Fruit fly (Drosophila melanogaster): ENCODE data around the gene CG32576.

Gene CG32576

DNA sequence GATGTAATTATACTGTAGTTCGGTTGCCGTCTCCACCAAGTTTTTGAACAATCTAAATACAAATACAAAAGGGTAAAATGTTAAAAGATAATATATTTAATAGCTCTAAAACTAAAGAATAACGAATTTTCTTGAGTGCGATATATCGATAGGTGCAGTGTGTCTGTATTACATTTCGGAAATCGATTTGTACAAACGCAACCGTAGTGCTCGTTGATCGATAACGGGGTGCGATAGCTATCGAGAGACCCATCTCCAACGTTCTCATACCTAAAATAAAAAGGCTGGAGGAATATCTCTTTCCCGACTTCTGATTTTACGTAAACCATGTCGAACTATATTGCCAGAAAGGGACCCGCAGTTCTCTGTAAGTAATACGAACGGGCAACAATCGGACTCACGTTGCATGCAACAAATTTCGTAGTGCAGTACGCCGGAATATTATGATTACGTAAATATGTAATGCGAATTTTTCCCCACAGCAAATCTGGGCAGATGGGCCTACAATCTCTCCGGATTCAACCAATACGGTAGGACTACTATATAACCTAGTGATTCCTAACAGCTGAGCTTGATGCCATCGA lies 2.2 kb downstream of the CG32576 start, which contains the start of gene UQCR-14:
UQCR-14 (plus strand) TSS at position 206 of the 584 bp plus-strand sequence.
- peak; percentile 47 for TF ChIP-seq pad (GFP tag; optimal IDR thresholded peaks at IDR 0.05)
- no peak for TF ChIP-seq Clk (GFP tag; optimal IDR thresholded peaks at IDR 0.05)
- no peak for TF ChIP-seq kay (GFP tag; ENCODE audit: borderline replicate concordance)
- peak; percentile 47 for TF ChIP-seq CG33017 (tag; optimal IDR thresholded peaks at IDR 0.05)
- no peak for TF ChIP-seq tj (GFP tag; optimal IDR thresholded peaks at IDR 0.05)
- TF ChIP-seq Crg-1 (GFP tag; optimal IDR thresholded peaks at IDR 0.05), result peak; percentile 9
- TF ChIP-seq ovo (GFP tag; optimal IDR thresholded peaks at IDR 0.05), result no peak
- no peak for TF ChIP-seq CG12768 (GFP tag; optimal IDR thresholded peaks at IDR 0.05)
- TF ChIP-seq cic (GFP tag; optimal IDR thresholded peaks at IDR 0.05), result peak; percentile 25
- peak; percentile 24 for TF ChIP-seq CG11617 (GFP tag; optimal IDR thresholded peaks at IDR 0.05)
- no peak for TF ChIP-seq cnc (optimal IDR thresholded peaks at IDR 0.05)
- TF ChIP-seq CG7101 (tag; optimal IDR thresholded peaks at IDR 0.05), result peak; percentile 65
- peak; percentile 52 for TF ChIP-seq CG14711 (tag; optimal IDR thresholded peaks at IDR 0.05)
- TF ChIP-seq toe (GFP tag; optimal IDR thresholded peaks at IDR 0.05), result peak; percentile 20
- TF ChIP-seq CG5204 (GFP tag; optimal IDR thresholded peaks at IDR 0.05), result no peak
- peak; percentile 66 for TF ChIP-seq bab1 (GFP tag; optimal IDR thresholded peaks at IDR 0.05)
- TF ChIP-seq CG7045 (GFP tag; optimal IDR thresholded peaks at IDR 0.05), result no peak
- TF ChIP-seq Mnt (GFP tag; optimal IDR thresholded peaks at IDR 0.05), result peak; percentile 57
- TF ChIP-seq CG1620 (GFP tag; optimal IDR thresholded peaks at IDR 0.05), result peak; percentile 53
- no peak for TF ChIP-seq Hr96 (GFP tag; optimal IDR thresholded peaks at IDR 0.05)

DNA sequence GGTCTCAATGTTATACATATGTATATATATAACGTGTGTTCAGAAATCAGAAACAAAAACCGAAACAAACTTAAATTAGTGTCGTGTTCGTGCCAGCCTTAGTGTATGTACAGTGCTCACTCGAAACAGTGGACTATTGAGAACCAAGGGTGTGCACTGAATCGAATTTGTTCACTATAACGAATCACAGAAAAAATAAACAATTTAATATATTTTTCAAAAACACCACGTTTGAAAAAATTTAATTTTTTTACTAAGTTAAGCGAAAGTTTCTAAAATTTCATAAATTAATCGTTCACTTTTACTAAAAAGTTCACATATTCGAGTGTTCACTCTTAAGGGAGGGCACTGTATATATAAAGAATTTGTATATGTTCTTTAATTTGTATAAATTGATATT lies 3.1 kb downstream of the CG32576 start:
- TF ChIP-seq CG5204 (GFP tag; optimal IDR thresholded peaks at IDR 0.05) (no peak), CG12768 (GFP tag; optimal IDR thresholded peaks at IDR 0.05) (no peak), CG33017 (tag; optimal IDR thresholded peaks at IDR 0.05) (peak; percentile 41), CG11617 (GFP tag; optimal IDR thresholded peaks at IDR 0.05) (peak; percentile 32), Clk (GFP tag; optimal IDR thresholded peaks at IDR 0.05) (no peak), ovo (GFP tag; optimal IDR thresholded peaks at IDR 0.05) (no peak), Crg-1 (GFP tag; optimal IDR thresholded peaks at IDR 0.05) (no peak), CG1620 (GFP tag; optimal IDR thresholded peaks at IDR 0.05) (no peak), cic (GFP tag; optimal IDR thresholded peaks at IDR 0.05) (no peak), cnc (optimal IDR thresholded peaks at IDR 0.05) (no peak), toe (GFP tag; optimal IDR thresholded peaks at IDR 0.05) (no peak), bab1 (GFP tag; optimal IDR thresholded peaks at IDR 0.05) (peak; percentile 14), Hr96 (GFP tag; optimal IDR thresholded peaks at IDR 0.05) (no peak), CG14711 (tag; optimal IDR thresholded peaks at IDR 0.05) (peak; percentile 36), kay (GFP tag; ENCODE audit: borderline replicate concordance) (no peak), Mnt (GFP tag; optimal IDR thresholded peaks at IDR 0.05) (no peak), tj (GFP tag; optimal IDR thresholded peaks at IDR 0.05) (no peak), pad (GFP tag; optimal IDR thresholded peaks at IDR 0.05) (peak; percentile 13), CG7101 (tag; optimal IDR thresholded peaks at IDR 0.05) (peak; percentile 57), CG7045 (GFP tag; optimal IDR thresholded peaks at IDR 0.05) (no peak)

DNA sequence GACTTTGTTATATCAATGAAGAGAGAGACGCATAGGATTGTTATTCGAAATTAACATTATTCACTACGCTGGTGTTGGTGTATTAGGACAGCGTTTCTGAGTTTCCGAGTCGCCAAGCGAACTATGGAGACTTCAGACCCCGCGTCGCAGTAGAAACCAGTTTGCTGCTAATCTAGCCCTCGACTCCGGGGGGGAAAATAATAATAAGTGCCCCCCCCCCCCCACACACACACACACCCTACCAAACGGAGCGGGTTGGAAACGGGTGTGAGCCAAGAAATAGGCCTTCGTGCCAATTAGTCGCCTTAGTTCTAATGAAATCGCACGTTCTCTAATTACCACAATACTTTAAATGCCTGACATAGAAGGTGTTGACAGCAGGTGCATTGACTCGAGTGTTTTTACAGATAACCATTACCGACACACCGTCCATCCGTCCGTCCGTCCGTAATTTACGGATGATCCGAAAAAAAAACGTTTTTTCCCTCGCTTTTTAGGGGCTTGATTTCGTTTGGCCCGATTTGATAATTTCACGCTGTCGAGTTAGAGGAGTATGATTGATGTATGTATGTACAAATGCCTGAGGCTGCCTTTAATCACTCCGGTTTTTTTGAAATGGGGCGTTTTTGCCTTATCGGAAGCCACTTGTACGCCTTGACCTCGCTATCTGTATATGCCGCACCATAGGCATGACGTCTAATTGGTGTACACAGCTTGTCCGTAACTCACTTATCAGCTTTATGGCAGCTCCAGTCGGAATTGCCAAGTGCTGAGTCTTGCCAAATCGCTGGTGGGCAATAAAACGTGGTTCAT lies 6.4 kb downstream of the CG32576 start:
- TF ChIP-seq CG14711 (tag; optimal IDR thresholded peaks at IDR 0.05), result no peak
- TF ChIP-seq Hr96 (GFP tag; optimal IDR thresholded peaks at IDR 0.05), result no peak
- peak; percentile 34 for TF ChIP-seq tj (GFP tag; optimal IDR thresholded peaks at IDR 0.05)
- peak; percentile 61 for TF ChIP-seq Mnt (GFP tag; optimal IDR thresholded peaks at IDR 0.05)
- TF ChIP-seq kay (GFP tag; ENCODE audit: borderline replicate concordance), result peak; percentile 7
- no peak for TF ChIP-seq toe (GFP tag; optimal IDR thresholded peaks at IDR 0.05)
- no peak for TF ChIP-seq pad (GFP tag; optimal IDR thresholded peaks at IDR 0.05)
- no peak for TF ChIP-seq Crg-1 (GFP tag; optimal IDR thresholded peaks at IDR 0.05)
- TF ChIP-seq ovo (GFP tag; optimal IDR thresholded peaks at IDR 0.05), result peak; percentile 25

DNA sequence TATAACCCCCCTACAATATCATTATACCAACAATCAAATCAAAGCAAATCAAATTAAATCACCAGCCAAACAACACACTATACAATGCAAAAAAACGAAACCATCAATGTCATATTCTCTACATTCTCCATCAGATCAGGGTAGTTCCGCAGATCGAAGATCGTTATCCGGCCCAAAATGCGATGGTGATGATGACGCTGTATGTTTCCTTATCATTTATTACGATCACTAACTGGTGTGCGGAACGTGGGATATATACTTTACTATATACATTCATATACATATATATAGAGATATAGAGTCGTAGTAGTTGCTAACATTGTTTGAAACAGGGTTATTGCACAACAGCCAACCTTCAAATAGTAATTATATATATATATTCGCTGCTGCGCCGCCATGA lies 7.0 kb downstream of the CG32576 start:
- TF ChIP-seq kay (GFP tag; ENCODE audit: borderline replicate concordance) (peak; percentile 63), Mnt (GFP tag; optimal IDR thresholded peaks at IDR 0.05) (no peak)

DNA sequence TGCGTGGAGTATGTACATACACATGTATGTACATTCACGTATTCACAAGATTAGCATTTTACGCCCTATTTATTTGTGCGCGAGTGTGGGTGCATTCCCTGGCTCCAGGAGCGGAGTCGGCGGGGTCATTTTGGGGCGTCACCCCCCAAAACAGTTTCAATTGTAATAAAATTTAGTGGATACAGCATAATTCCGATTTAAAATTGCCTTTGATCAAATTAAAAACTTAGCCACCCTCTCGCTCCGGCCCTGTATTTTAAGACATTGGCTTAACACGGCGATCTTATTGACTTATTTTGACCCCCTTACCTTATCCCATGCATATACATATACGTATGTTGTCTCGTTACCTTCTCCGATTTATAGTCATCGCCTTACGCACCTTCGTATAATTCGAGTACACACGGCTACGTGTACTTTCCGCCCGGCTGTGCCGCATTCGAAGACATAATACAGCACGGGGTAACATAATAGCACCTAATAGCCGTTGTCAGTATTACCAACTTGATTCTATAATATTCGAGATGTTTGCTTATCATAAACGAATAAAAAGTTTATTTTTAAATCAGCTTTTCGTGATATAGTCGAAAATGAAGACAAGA lies 8.9 kb downstream of the CG32576 start:
- TF ChIP-seq cic (GFP tag; optimal IDR thresholded peaks at IDR 0.05) (no peak), CG5204 (GFP tag; optimal IDR thresholded peaks at IDR 0.05) (peak; percentile 12), CG11617 (GFP tag; optimal IDR thresholded peaks at IDR 0.05) (no peak), CG7045 (GFP tag; optimal IDR thresholded peaks at IDR 0.05) (peak; percentile 49), kay (GFP tag; ENCODE audit: borderline replicate concordance) (peak; percentile 45), pad (GFP tag; optimal IDR thresholded peaks at IDR 0.05) (peak; percentile 58), Clk (GFP tag; optimal IDR thresholded peaks at IDR 0.05) (no peak), tj (GFP tag; optimal IDR thresholded peaks at IDR 0.05) (no peak), CG33017 (tag; optimal IDR thresholded peaks at IDR 0.05) (peak; percentile 63), toe (GFP tag; optimal IDR thresholded peaks at IDR 0.05) (peak; percentile 74), CG1620 (GFP tag; optimal IDR thresholded peaks at IDR 0.05) (peak; percentile 11), bab1 (GFP tag; optimal IDR thresholded peaks at IDR 0.05) (peak; percentile 32), CG12768 (GFP tag; optimal IDR thresholded peaks at IDR 0.05) (peak; percentile 81), CG14711 (tag; optimal IDR thresholded peaks at IDR 0.05) (peak; percentile 67), ovo (GFP tag; optimal IDR thresholded peaks at IDR 0.05) (no peak), CG7101 (tag; optimal IDR thresholded peaks at IDR 0.05) (peak; percentile 83), Crg-1 (GFP tag; optimal IDR thresholded peaks at IDR 0.05) (peak; percentile 50)
